Worm (Caenorhabditis elegans) whole organism, L4/young adult: ENCODE results near the gene M106.8.

Experiments used
- W03F9.2 ChIP-seq: fragments of 150-350 bp; optimal IDR thresholded peaks from 2 replicates; lab custom pipeline; 2014; ENCODE audit warnings: missing biosample characterization, missing genetic modification characterization
- dao-5 ChIP-seq: sonication (generic microtip); optimal IDR thresholded peaks from 2 replicates; lab custom pipeline; 2016; ENCODE audit warnings: missing genotype, missing genetic modification characterization, moderate library complexity, missing compliant biosample characterization
- him-1 ChIP-seq: sonication (generic microtip); optimal IDR thresholded peaks from 2 replicates; lab custom pipeline; 2016; ENCODE audit warnings: missing genotype, missing genetic modification reagents, missing genetic modification characterization, missing compliant biosample characterization

Gene M106.8

DNA sequence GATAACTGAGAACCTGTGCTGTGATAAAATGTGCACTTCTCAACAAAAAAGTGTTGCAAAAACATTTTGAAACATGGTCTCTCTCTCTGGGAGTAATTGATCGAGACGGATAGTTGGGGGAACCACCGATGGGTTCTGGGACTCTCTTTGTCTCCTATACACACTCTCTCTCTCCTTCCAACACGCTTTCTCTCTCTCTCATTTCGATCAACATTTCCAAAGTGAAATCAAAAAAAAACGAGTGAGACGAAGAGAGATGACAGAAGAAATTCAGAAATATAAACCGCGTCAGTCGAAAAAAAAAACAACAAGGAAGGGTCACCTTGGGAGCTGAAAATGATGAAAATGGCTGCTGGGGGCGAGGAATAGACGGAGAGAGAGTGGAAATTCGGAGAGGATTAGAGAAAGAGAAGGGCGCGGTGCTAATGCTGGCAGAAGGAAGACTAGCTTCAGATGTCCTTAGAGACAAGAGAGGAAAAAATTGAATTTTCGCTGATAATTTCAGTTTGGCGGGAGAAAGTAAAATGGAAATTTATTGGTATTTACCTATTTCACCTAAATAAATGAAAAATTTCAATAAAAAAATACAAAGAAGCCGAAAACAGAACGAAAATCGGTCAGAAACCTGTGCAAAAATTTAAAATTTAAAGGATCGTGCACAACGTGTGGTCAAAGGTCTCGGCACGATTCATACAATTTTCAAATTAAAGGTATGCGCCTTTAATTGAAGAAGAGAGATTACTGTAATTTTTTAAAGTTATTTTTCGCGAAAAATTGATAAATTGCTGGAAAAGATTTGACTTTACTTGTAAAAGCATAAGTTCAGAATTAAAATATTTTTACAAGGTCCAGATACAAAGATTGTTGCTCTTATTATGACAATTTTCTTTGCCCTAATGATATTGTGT is 19.6 kb upstream of the M106.8 start:
- TF ChIP-seq him-1 (tag; lab: Kevin White, UChicago), result no peak
- TF ChIP-seq dao-5 (tag; lab: Kevin White, UChicago), result no peak
- no peak for TF ChIP-seq W03F9.2 (tag; lab: Kevin White, UChicago)

DNA sequence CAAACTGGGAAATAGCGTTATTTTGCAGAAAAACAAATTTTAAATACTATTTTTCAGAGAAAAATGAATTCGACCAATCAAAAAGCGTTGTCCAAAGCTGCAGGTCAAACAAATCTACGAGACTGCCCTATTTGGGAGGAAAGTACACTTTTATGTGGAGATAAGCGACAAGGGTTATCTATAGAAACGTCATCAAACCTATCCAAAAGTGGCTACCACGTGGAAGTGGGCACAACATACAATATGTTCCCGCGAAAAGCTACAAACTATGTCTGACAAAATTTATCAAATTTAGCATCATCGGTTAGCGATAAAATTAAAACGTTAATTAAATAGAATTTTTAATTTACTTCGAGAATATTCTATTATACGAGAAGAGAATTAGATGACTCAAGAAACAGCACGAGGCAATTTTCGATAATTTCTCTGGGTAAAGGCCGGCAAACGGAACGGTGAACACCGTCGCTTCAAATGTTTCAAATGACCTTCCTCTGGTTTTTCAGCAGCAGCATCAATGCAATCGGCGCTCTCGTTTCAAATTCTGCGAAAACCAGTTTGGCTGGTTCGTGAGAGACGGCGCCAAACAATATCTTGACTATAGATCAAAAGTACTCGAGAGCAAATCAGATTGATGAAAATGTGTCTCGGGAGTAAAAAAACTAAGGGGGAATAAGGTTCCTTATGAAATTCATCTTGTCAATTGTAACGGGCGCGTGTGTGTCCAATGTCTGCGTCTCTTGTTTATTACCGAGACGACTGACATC is 18.5 kb upstream of the M106.8 start:
- TF ChIP-seq dao-5 (tag; lab: Kevin White, UChicago), result no peak
- TF ChIP-seq W03F9.2 (tag; lab: Kevin White, UChicago), result no peak
- TF ChIP-seq him-1 (tag; lab: Kevin White, UChicago), result no peak

DNA sequence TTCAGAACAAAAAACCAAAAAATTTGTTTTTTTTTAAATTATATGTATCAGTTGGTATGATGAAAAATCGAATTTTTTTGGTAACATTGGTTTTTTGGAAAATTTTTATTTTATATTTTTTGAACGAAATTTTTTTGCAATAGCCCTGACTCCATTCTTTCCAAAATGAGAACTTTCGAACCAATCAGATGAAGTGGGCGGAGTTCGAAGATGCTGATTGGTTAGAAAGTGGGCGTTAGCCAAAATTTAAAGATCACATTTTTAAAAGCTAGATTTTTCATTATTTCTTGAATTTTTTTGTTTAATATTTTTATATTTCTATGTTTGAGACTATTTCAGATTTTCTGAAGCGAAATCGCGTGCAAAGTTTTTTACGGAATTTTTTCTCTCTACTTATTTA is 17.9 kb upstream of the M106.8 start:
- TF ChIP-seq him-1 (tag; lab: Kevin White, UChicago) (no peak), W03F9.2 (tag; lab: Kevin White, UChicago) (no peak), dao-5 (tag; lab: Kevin White, UChicago) (no peak)

DNA sequence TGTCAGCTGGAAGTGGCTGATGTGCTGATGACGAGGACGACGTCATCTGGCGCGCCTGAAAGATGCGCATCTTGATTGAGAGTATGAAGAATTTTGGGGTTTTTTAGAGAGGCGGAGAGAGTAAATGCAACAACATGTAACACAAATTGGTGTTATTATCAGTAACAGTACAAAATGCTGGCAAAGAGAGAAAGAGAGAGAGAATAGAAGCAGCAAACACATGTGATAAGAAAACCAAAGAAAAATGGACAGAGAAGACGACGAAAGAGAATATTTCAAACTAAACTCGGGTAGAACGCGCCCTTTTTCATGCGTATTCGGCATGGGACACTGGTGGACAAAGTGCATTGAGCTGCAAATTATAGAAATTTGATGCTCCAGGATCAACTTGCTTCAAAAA is 17.4 kb upstream of the M106.8 start, which contains the start of gene M106.3:
Gene M106.3, minus strand, starts transcription at position 70 of the 400 bp plus-strand sequence.
- TF ChIP-seq dao-5 (tag; lab: Kevin White, UChicago), result no peak
- no peak for TF ChIP-seq him-1 (tag; lab: Kevin White, UChicago)

DNA sequence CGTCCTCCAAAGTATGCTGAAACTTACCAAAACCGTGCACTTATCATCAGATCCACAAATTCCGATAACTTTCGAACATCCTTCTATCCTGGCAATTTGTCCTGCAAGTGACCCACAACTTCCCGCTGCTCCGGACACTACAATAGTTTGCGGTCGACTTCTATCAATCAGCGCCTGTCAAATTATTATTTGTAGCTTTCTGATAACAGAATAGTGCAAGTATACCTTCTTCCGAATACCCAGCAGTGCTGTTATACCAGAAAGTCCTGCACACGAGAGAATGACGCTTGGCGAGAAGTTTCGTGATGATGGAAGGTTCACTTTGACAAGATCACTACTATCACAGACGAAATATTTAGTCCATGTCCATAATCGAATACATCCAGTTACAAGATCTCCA is 15.9 kb upstream of the M106.8 start:
- TF ChIP-seq W03F9.2 (tag; lab: Kevin White, UChicago) (no peak), him-1 (tag; lab: Kevin White, UChicago) (no peak), dao-5 (tag; lab: Kevin White, UChicago) (no peak)

DNA sequence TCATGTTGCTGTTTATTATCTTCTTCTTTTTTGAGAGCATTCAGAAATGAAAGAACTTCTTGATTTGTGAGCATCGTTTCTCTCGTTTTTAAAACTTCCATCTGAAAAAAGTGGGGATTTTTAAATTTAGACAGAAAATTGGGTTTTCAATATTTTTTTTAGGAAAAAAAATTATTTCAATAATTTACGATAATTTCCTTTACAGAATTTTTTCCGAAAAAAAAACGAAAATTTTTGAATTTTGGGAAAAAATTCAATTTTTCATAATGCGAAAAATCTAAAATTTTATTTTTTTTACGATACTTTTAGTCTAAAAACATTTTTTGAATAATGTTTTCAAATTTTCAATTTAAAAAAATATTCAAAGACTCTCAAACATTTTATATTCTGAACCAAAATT is 13.7 kb upstream of the M106.8 start, which contains the start of gene M106.7:
Gene M106.7, minus strand, starts transcription at position 101 of the 400 bp plus-strand sequence.
- TF ChIP-seq W03F9.2 (tag; lab: Kevin White, UChicago) (no peak), him-1 (tag; lab: Kevin White, UChicago) (no peak), dao-5 (tag; lab: Kevin White, UChicago) (no peak)

DNA sequence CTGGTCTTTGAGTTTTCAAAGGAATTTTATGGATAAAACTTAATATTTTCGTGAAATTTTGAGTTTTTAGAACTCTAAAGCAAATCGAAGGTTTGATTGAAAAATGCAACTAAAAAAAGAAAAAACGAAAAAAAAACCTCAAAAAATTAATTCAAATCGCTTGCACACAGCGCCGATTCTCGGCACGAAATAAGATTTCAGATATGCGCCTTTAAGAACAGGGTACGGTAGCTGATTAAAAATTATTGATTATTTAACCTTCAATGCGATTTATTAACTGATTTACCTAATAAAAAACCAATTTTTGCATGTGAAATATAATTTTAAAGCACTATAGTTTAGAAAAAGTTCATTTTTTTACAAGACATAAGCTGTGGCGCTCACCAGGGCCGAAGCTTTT is 9.5 kb upstream of the M106.8 start:
- TF ChIP-seq W03F9.2 (tag; lab: Kevin White, UChicago), result no peak
- TF ChIP-seq dao-5 (tag; lab: Kevin White, UChicago), result no peak
- no peak for TF ChIP-seq him-1 (tag; lab: Kevin White, UChicago)

DNA sequence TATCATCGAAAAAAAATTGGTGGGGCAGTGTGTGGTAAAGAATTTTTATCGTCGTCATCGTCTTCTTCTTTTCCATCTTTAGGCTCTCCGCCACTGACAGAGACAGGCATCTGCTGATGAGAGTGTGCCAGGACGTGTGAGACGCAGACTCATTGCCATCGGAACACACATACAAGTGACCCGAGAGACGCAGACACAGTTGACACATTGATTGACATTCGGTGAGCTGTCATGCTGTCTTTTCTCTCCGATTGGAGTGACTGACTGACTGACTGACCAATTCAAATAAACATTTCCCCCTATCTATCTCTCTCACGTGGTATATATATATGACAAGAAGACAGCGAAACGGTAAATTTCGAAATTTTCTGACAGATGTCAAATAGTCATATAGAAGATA is 7.7 kb upstream of the M106.8 start:
- TF ChIP-seq him-1 (tag; lab: Kevin White, UChicago) (no peak), dao-5 (tag; lab: Kevin White, UChicago) (no peak), W03F9.2 (tag; lab: Kevin White, UChicago) (no peak)

DNA sequence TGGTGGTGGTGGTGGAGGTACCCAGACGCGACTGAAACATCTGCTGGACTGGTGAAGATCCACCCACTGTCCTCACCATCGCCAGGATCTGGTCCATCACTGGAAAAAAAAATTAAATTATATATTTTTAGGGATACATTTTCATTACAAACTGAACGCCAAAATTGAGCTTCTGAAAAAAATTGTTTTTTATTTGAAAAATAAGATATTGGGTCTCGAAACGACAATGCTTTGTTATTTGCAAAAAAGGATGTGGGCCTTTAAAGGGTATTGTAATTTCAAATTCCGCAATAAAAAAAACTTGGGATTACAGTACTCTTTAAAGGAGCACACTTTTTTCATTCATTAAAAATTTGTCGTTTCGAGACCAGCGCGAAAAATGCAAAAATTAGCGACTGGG is 6.5 kb upstream of the M106.8 start, which contains the start of gene M106.2:
Gene M106.2, minus strand, starts transcription at position 101 of the 400 bp plus-strand sequence.
- TF ChIP-seq him-1 (tag; lab: Kevin White, UChicago), result no peak
- no peak for TF ChIP-seq W03F9.2 (tag; lab: Kevin White, UChicago)

- TF ChIP-seq dao-5 (tag; lab: Kevin White, UChicago) (no peak), him-1 (tag; lab: Kevin White, UChicago) (no peak), W03F9.2 (tag; lab: Kevin White, UChicago) (no peak)
Measured at ce11 chrII:10847057-10847456, 3.6 kb upstream of the M106.8 start.

ce11 chrII:10840067-10840466 is 3.4 kb downstream of the M106.8 start:
- TF ChIP-seq dao-5 (tag; lab: Kevin White, UChicago) (peak; percentile 92), W03F9.2 (tag; lab: Kevin White, UChicago) (peak; percentile 57), him-1 (tag; lab: Kevin White, UChicago) (peak; percentile 95)

DNA sequence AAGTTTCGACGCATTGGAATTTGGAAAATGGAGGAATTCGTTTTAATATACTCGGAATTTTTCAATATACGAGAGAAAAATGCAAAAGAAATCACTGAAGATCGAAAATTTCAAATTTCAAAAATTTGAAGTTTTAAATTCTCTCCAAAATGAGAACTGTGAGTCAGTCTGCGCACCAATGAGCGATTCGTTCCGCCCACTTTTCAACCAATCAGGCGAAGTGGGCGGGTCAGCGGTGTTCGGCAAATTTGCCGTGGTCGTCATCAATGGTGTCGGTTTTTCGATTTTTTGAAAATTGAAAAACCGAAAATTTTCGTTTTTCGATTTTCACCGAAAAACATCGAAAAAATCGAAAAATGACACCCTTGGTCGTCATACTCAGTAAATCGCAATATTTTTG is 4.9 kb downstream of the M106.8 start:
- TF ChIP-seq dao-5 (tag; lab: Kevin White, UChicago) (no peak), him-1 (tag; lab: Kevin White, UChicago) (no peak), W03F9.2 (tag; lab: Kevin White, UChicago) (no peak)

- TF ChIP-seq W03F9.2 (tag; lab: Kevin White, UChicago), result no peak
- TF ChIP-seq dao-5 (tag; lab: Kevin White, UChicago), result no peak
- no peak for TF ChIP-seq him-1 (tag; lab: Kevin White, UChicago)
Measured at ce11 chrII:10834717-10835116, 8.7 kb downstream of the M106.8 start.
